Fruit fly (Drosophila melanogaster) whole organism, prepupa: Measurements from ENCODE around the gene CG10898.

Experiments used
- Blimp-1 ChIP-seq: fragments of 200-800 bp; sonication (Bioruptor generic); optimal IDR thresholded peaks from 3 replicates; lab custom pipeline; 2017; ENCODE audit warnings: missing biosample characterization, missing genetic modification characterization, mild to moderate bottlenecking, moderate library complexity, missing genetic modification reagents
- CG10669 ChIP-seq: fragments of 200-800 bp; sonication (Bioruptor generic); optimal IDR thresholded peaks from 3 replicates; lab custom pipeline; 2018; ENCODE audit warnings: missing biosample characterization, mild to moderate bottlenecking, missing genetic modification characterization, moderate library complexity
- CG11762 ChIP-seq: fragments of 200-800 bp; sonication (Bioruptor generic); optimal IDR thresholded peaks from 3 replicates; lab custom pipeline; 2016; ENCODE audit warnings: missing biosample characterization, missing genetic modification characterization; ENCODE audit not compliant: insufficient read depth
- CG4318 ChIP-seq: fragments of 200-800 bp; sonication (Bioruptor generic); optimal IDR thresholded peaks from 3 replicates; lab custom pipeline; 2017; ENCODE audit warnings: missing biosample characterization, mild to moderate bottlenecking, missing genetic modification characterization
- CG6808 ChIP-seq: fragments of 200-800 bp; sonication (Bioruptor generic); optimal IDR thresholded peaks from 3 replicates; lab custom pipeline; 2017; ENCODE audit warnings: missing biosample characterization, missing genetic modification characterization, mild to moderate bottlenecking, moderate library complexity, missing genetic modification reagents
- CG9139 ChIP-seq: fragments of 200-800 bp; sonication (Bioruptor generic); optimal IDR thresholded peaks from 3 replicates; lab custom pipeline; 2017; ENCODE audit warnings: missing biosample characterization, mild to moderate bottlenecking, missing genetic modification characterization
- Sox102F ChIP-seq: fragments of 200-800 bp; sonication (Bioruptor generic); optimal IDR thresholded peaks from 2 replicates; lab custom pipeline; 2016; ENCODE audit warnings: missing biosample characterization, mild to moderate bottlenecking, missing genetic modification characterization
- cyc ChIP-seq: fragments of 200-800 bp; sonication (Bioruptor generic); optimal IDR thresholded peaks from 3 replicates; lab custom pipeline; 2016; ENCODE audit warnings: missing biosample characterization, missing genetic modification characterization
- dac ChIP-seq: fragments of 200-800 bp; sonication (Bioruptor generic); optimal IDR thresholded peaks from 2 replicates; lab custom pipeline; 2017; ENCODE audit warnings: missing biosample characterization, mild to moderate bottlenecking, missing genetic modification characterization
- dsx ChIP-seq: fragments of 200-800 bp; optimal IDR thresholded peaks from 3 replicates; lab custom pipeline; 2019; ENCODE audit warnings: missing biosample characterization, mild to moderate bottlenecking, missing genetic modification characterization, moderate library complexity; ENCODE audit not compliant: poor library complexity, severe bottlenecking

DNA sequence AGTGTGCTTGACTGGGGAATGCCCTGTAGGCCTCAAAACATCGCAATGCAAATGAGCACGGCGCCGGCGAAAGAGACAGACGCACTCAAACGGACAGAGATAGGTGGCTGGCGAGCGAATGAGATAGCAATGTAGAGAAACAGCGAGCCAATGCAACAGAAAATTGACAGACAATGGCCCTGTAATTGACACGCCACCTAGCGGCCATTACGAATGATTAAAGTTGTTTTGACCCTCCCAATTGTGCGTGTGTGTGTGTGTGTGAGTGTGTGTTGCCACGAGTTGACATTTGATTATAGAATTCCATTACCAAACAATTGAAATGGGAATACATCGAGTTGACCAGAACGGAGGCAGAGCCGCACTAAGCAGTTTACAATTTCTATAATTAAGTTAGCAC is 13.4 kb upstream of the CG10898 start:
- TF ChIP-seq dac (no peak), Blimp-1 (GFP tag; lab: Kevin White, UChicago) (no peak), CG6808 (GFP tag; lab: Kevin White, UChicago) (no peak), CG11762 (GFP tag; lab: Kevin White, UChicago) (no peak), cyc (GFP tag; lab: Kevin White, UChicago) (no peak), Sox102F (no peak), CG10669 (GFP tag; lab: Kevin White, UChicago) (no peak), CG4318 (GFP tag; lab: Kevin White, UChicago) (no peak), CG9139 (no peak), dsx (no peak)
